Worm (Caenorhabditis elegans) whole organism, midembryonic: ENCODE results near the gene Y37H2A.12.

Experiments used
- T22C8.4 ChIP-seq: fragments of 200-800 bp; sonication (Bioruptor generic); IDR thresholded peaks from 2 replicates; pipeline ENCODE4 v1.3.6; 2022; ENCODE audit warnings: missing genetic modification characterization, missing compliant biosample characterization
- flt-1 ChIP-seq: fragments of 200-800 bp; sonication (Bioruptor generic); IDR thresholded peaks from 2 replicates; pipeline ENCODE4 v1.3.6; 2022; ENCODE audit warnings: missing genetic modification characterization, missing compliant biosample characterization
- klf-2 ChIP-seq: fragments of 200-800 bp; sonication (Bioruptor generic); conservative IDR thresholded peaks from 2 replicates; pipeline ENCODE4 v1.3.6; 2022; ENCODE audit warnings: missing genetic modification reagents, missing genetic modification characterization, missing compliant biosample characterization
- ztf-23 ChIP-seq: fragments of 200-800 bp; sonication (Bioruptor generic); IDR thresholded peaks from 2 replicates; pipeline ENCODE4 v1.3.6; 2022; ENCODE audit warnings: missing genetic modification reagents, missing genetic modification characterization, missing compliant biosample characterization
- ztf-29 ChIP-seq: fragments of 200-800 bp; sonication (Bioruptor generic); IDR thresholded peaks from 2 replicates; pipeline ENCODE4 v1.3.6; 2022; ENCODE audit warnings: missing genetic modification reagents, missing genetic modification characterization, missing compliant biosample characterization

DNA sequence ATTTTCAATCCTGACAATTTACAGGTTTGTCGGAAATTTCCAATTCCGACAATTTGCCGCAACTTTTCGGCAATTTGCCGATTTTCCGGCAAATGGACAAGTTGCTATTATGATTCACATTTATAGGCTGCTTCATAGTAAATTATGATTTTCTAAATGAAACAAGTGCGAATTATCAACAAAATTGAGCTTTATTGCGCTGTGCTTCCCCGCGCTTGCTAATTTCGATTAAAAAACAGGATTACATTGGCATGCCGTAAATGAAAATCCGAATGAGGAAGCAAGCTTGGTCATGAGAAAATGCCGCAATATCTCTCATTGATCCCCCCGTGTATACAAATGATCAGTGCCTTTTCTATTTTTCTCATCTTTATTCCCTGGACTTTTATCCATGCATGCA, 7.8 kb upstream of the Y37H2A.12 start, which contains the start of gene Y37H2A.10:
- TF ChIP-seq klf-2, result no peak
- TF ChIP-seq flt-1 (GFP tag; lab: Robert Waterston, UW), result no peak
- TF ChIP-seq ztf-23 (GFP tag; lab: Robert Waterston, UW), result no peak
- no peak for TF ChIP-seq ztf-29 (GFP tag; lab: Robert Waterston, UW)
- TF ChIP-seq T22C8.4, result no peak
